Worm (Caenorhabditis elegans): ENCODE measurements around the gene ZC116.5.

ZC116.5 gene

ce11 chrV:12612118-12612517 lies 3.4 kb upstream of the ZC116.5 start, which contains the start of gene cyc-2.2:
Gene cyc-2.2, minus strand, starts transcription at chrV:12612218.
- TF ChIP-seq tbx-2 (tag; optimal IDR thresholded peaks at IDR 0.05) (no peak), dve-1 (tag; optimal IDR thresholded peaks at IDR 0.05) (no peak)

DNA sequence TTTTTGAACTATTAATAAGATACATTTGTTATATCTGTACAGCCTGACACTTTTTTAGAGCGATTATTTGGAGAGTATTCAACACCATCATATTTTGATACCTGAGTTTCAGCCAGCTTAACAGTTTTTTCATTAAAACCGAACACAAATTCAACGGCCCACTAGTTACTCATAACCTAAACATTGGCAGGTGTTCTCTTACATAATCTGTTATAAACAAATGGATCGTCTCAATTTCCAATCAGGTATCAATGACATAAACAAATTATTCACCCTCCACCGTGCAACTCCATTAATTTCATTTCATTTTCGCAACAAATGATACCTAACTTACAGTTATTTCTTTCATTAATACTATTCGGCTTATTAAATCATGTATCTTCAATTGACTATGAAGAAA lies 2.3 kb upstream of the ZC116.5 start, which contains the start of gene cubn-1:
TSS of gene cubn-1 (plus strand) at position 301 of the 400 bp plus-strand sequence.
- TF ChIP-seq pha-2 (tag; optimal IDR thresholded peaks at IDR 0.05): no peak
- TF ChIP-seq ceh-19 (GFP tag; optimal IDR thresholded peaks at IDR 0.05): no peak
- TF ChIP-seq nfya-1 (tag; optimal IDR thresholded peaks at IDR 0.05): no peak
- TF ChIP-seq ceh-30 (tag; optimal IDR thresholded peaks at IDR 0.05): no peak
- TF ChIP-seq C08G9.2 (tag; optimal IDR thresholded peaks at IDR 0.05): no peak
- no peak for TF ChIP-seq C38D4.7 (GFP tag; optimal IDR thresholded peaks at IDR 0.05)
- TF ChIP-seq nhr-232 (tag; optimal IDR thresholded peaks at IDR 0.05): no peak
- TF ChIP-seq dmd-4 (tag; optimal IDR thresholded peaks at IDR 0.05; ENCODE audit: borderline replicate concordance): no peak
- TF ChIP-seq K09A11.1 (tag; optimal IDR thresholded peaks at IDR 0.05; ENCODE audit: insufficient read depth): no peak
- TF ChIP-seq lin-11 (tag; optimal IDR thresholded peaks at IDR 0.05): no peak
- no peak for TF ChIP-seq K02D7.2 (tag; optimal IDR thresholded peaks at IDR 0.05)
- TF ChIP-seq pqm-1 (tag; optimal IDR thresholded peaks at IDR 0.05): no peak
- no peak for TF ChIP-seq pat-9 (tag; optimal IDR thresholded peaks at IDR 0.05)
- TF ChIP-seq tbx-2 (tag; optimal IDR thresholded peaks at IDR 0.05): no peak
- TF ChIP-seq sox-2 (GFP tag; IDR thresholded peaks at IDR 0.05): no peak
- TF ChIP-seq sdc-2 (tag; optimal IDR thresholded peaks at IDR 0.05): no peak
- no peak for TF ChIP-seq ceh-22 (tag; optimal IDR thresholded peaks at IDR 0.05)

DNA sequence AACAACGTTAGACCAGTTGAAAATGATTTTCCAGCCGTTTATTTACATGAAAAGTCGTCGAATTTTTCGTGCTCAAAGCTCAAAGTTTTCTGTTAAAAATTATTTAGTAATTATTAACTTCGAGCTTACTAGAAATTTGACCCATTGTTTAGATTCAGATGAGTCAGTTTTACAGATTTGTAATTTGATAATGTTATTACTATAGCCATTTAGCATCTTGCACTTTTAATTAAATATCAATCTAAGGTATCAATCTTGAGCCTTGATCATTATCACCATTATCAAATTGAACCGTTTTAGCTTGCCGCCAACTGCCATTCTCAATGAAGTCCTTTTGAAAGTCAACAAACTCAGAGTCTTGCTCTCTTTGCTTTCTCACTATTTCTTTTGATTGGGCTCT lies 769 bp upstream of the ZC116.5 start, which contains the start of gene ZC116.1:
TSS of gene ZC116.1 (plus strand) at position 301 of the 400 bp plus-strand sequence.
- TF ChIP-seq dmd-4 (tag; optimal IDR thresholded peaks at IDR 0.05; ENCODE audit: borderline replicate concordance) (no peak), hlh-8 (tag; optimal IDR thresholded peaks at IDR 0.05) (no peak), ceh-18 (tag; optimal IDR thresholded peaks at IDR 0.05) (no peak), hlh-15 (tag; optimal IDR thresholded peaks at IDR 0.05) (no peak), unc-86 (tag; optimal IDR thresholded peaks at IDR 0.05) (no peak), nhr-232 (tag; optimal IDR thresholded peaks at IDR 0.05) (no peak), hlh-6 (tag; optimal IDR thresholded peaks at IDR 0.05) (no peak), pha-2 (tag; optimal IDR thresholded peaks at IDR 0.05) (no peak), C08G9.2 (tag; optimal IDR thresholded peaks at IDR 0.05) (no peak), eyg-1 (tag; optimal IDR thresholded peaks at IDR 0.05) (no peak), T23F11.4 (GFP tag; optimal IDR thresholded peaks at IDR 0.05) (no peak)

DNA sequence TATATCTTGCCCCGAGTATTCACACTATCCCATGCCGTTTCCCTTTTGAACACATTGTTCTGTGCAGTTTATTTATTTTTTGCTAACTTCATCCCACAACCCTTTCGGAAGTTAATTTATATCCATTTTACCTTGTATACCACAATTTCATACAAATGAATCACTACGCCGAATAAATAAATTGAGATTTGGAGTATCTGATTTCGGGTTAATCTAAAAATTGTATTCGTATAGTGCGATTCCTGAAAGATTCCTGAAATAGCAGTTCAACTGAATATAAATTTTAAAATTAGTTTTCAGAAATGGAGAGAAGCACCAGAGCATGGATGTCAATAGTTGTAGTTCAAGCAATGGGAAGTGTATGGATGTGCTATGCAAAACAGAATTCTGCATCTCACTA lies 1.6 kb downstream of the ZC116.5 start, which contains the start of gene erg-28:
TSS of gene erg-28 (plus strand) at position 301 of the 400 bp plus-strand sequence.
- TF ChIP-seq ceh-30 (tag; optimal IDR thresholded peaks at IDR 0.05) (no peak), ceh-45 (GFP tag; IDR thresholded peaks at IDR 0.05) (no peak), ets-4 (tag; optimal IDR thresholded peaks at IDR 0.05) (no peak), ceh-9 (tag; optimal IDR thresholded peaks at IDR 0.05) (no peak), hlh-8 (tag; optimal IDR thresholded peaks at IDR 0.05) (no peak), odd-2 (tag; optimal IDR thresholded peaks at IDR 0.05) (no peak), unc-3 (GFP tag; conservative IDR thresholded peaks at IDR 0.05) (no peak), unc-3 (tag; optimal IDR thresholded peaks at IDR 0.05) (no peak)

ce11 chrV:12601835-12602234 lies 6.9 kb downstream of the ZC116.5 start:
- TF ChIP-seq ceh-31 (tag; optimal IDR thresholded peaks at IDR 0.05): no peak

Data from whole organism, late embryonic.